Fruit fly (Drosophila melanogaster): ENCODE data around the gene CG5282.
A peak's percentile ranks its signal among the peaks of the same experiment; 100 is the strongest.

Gene CG5282

DNA sequence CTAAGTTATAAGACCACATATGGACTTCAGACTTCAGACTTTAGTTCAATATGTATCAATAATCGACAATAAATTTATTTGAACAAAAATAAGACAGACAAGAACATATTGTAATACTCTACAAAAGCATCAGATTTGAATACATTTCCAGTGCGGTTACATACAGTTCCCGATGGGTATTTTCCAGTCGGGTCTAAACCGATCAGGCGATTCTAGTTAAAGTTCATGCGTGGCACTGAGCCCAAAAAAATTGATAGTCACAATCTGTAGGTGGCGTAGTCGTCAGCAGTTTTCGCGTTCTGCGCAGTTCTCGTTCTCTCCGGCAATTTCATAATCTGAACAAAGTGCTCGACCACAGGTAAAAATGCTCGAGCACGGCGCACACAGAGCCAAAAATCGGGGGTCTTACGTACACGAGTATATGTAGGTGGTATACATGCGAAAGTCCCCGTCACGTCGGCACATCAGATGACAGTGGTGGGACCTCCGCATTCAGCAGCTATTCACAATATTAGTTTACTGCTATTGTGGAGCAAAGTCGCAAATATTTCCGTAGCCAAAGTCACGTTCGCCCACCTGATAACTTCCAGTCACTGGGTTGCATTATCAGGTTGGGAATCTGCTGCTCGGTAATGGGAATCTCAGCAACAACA is 30.5 kb downstream of the CG5282 start (continued):
- TF ChIP-seq Six4 (GFP tag; optimal IDR thresholded peaks at IDR 0.05), result no peak
- peak; percentile 22 for TF ChIP-seq Sox102F (GFP tag; optimal IDR thresholded peaks at IDR 0.05)
- TF ChIP-seq trh (GFP tag; optimal IDR thresholded peaks at IDR 0.05), result no peak
- TF ChIP-seq cato (GFP tag; optimal IDR thresholded peaks at IDR 0.05; ENCODE audit: borderline replicate concordance), result no peak
- no peak for TF ChIP-seq toy (GFP tag; IDR thresholded peaks at IDR 0.05)
- peak; percentile 37 for TF ChIP-seq CG13775 (GFP tag; optimal IDR thresholded peaks at IDR 0.05)
- no peak for TF ChIP-seq CG11085 (GFP tag; IDR thresholded peaks at IDR 0.05)
- no peak for TF ChIP-seq CG14050 (GFP tag; IDR thresholded peaks at IDR 0.05)
- TF ChIP-seq Mad (GFP tag; optimal IDR thresholded peaks at IDR 0.05), result no peak
- TF ChIP-seq CG12659 (GFP tag; optimal IDR thresholded peaks at IDR 0.05), result peak; percentile 57
- TF ChIP-seq CG17361 (GFP tag; IDR thresholded peaks at IDR 0.05), result peak; percentile 51; the same call in 1 of the 3 replicates
- no peak for TF ChIP-seq Lhr (GFP tag; optimal IDR thresholded peaks at IDR 0.05)
- TF ChIP-seq sens-2 (GFP tag; IDR thresholded peaks at IDR 0.05), result no peak
- no peak for TF ChIP-seq CG2129 (GFP tag; IDR thresholded peaks at IDR 0.05; ENCODE audit: partially characterized antibody)
- peak; percentile 40 for TF ChIP-seq CG10209 (GFP tag; optimal IDR thresholded peaks at IDR 0.05)
- TF ChIP-seq psq (GFP tag; optimal IDR thresholded peaks at IDR 0.05), result no peak
- TF ChIP-seq MTF-1 (GFP tag; optimal IDR thresholded peaks at IDR 0.05; ENCODE audit: borderline replicate concordance), result no peak
- no peak for TF ChIP-seq trem (tag; optimal IDR thresholded peaks at IDR 0.05)
- TF ChIP-seq zen (tag; optimal IDR thresholded peaks at IDR 0.05), result no peak
- 0 out of 2 replicates have a peak, but pooled peaks have one; percentile 7 for TF ChIP-seq wdn (GFP tag; IDR thresholded peaks at IDR 0.05)
- no peak for TF ChIP-seq pzg (GFP tag; optimal IDR thresholded peaks at IDR 0.05)
- no peak for TF ChIP-seq CG8359 (GFP tag; optimal IDR thresholded peaks at IDR 0.05; ENCODE audit: borderline replicate concordance)
- TF ChIP-seq yki (optimal IDR thresholded peaks at IDR 0.05), result no peak
- no peak for TF ChIP-seq cas (GFP tag; IDR thresholded peaks at IDR 0.05)
- TF ChIP-seq pita (GFP tag; optimal IDR thresholded peaks at IDR 0.05), result no peak
- 0 out of 2 replicates have a peak, but pooled peaks have one; percentile 34 for TF ChIP-seq CG6689 (GFP tag; IDR thresholded peaks at IDR 0.05)
- no peak for TF ChIP-seq Abd-B (GFP tag; optimal IDR thresholded peaks at IDR 0.05)
- TF ChIP-seq CG18619 (GFP tag; optimal IDR thresholded peaks at IDR 0.05), result peak; percentile 14
- no peak for TF ChIP-seq CG7271 (tag; optimal IDR thresholded peaks at IDR 0.05)
- no peak for TF ChIP-seq danr (GFP tag; IDR thresholded peaks at IDR 0.05)
- no peak for TF ChIP-seq Doc2 (GFP tag; IDR thresholded peaks at IDR 0.05)
- no peak for TF ChIP-seq CG2202 (tag; optimal IDR thresholded peaks at IDR 0.05)
- peak; percentile 95 for TF ChIP-seq CG3995 (GFP tag; optimal IDR thresholded peaks at IDR 0.05)
- no peak for TF ChIP-seq nerfin-2 (GFP tag; IDR thresholded peaks at IDR 0.05; ENCODE audit: partially characterized antibody)
- TF ChIP-seq CG4707 (GFP tag; optimal IDR thresholded peaks at IDR 0.05), result no peak
- no peak for TF ChIP-seq p53 (GFP tag; optimal IDR thresholded peaks at IDR 0.05)
- peak; percentile 30 for TF ChIP-seq CG17385 (GFP tag; optimal IDR thresholded peaks at IDR 0.05)
- peak; percentile 40 for TF ChIP-seq Xbp1 (GFP tag; optimal IDR thresholded peaks at IDR 0.05)
- TF ChIP-seq CG31224 (GFP tag; IDR thresholded peaks at IDR 0.05), result no peak
- TF ChIP-seq dysf (GFP tag; IDR thresholded peaks at IDR 0.05), result peak; percentile 58; the same call in 2 of the 3 replicates
- TF ChIP-seq caup (GFP tag; optimal IDR thresholded peaks at IDR 0.05; ENCODE audit: severe bottlenecking), result peak; percentile 46
- no peak for TF ChIP-seq Dp (GFP tag; optimal IDR thresholded peaks at IDR 0.05)
- peak; percentile 19 for TF ChIP-seq CG6683 (GFP tag; optimal IDR thresholded peaks at IDR 0.05)
- TF ChIP-seq repo (GFP tag; optimal IDR thresholded peaks at IDR 0.05), result no peak
- TF ChIP-seq B-H2 (GFP tag; optimal IDR thresholded peaks at IDR 0.05), result peak; percentile 75
- TF ChIP-seq CG17802 (tag; optimal IDR thresholded peaks at IDR 0.05), result no peak
- no peak for TF ChIP-seq cad (GFP tag; optimal IDR thresholded peaks at IDR 0.05)
- TF ChIP-seq gfzf (GFP tag; optimal IDR thresholded peaks at IDR 0.05), result no peak
- TF ChIP-seq vnd (GFP tag; IDR thresholded peaks at IDR 0.05; ENCODE audit: partially characterized antibody), result peak; percentile 28; the same call in 1 of the 3 replicates

Measured in whole organism, embryonic.